Worm (Caenorhabditis elegans) whole organism, mixed stage, embryonic: ENCODE data around the gene srbc-42.

Experiments
- M03D4.4 ChIP-seq: sonication (generic microtip); optimal IDR thresholded peaks from 2 replicates; lab custom pipeline; 2017; ENCODE audit warnings: mild to moderate bottlenecking, missing genetic modification characterization, missing compliant biosample characterization
- bed-3 ChIP-seq: fragments of 200-800 bp; sonication (Bioruptor generic); optimal IDR thresholded peaks from 3 replicates; lab custom pipeline; 2018; ENCODE audit warnings: mild to moderate bottlenecking, missing genetic modification characterization, moderate library complexity, missing compliant biosample characterization
- blmp-1 ChIP-seq: fragments of 150-350 bp; optimal IDR thresholded peaks from 2 replicates; lab custom pipeline; 2014; ENCODE audit warnings: missing biosample characterization, missing genetic modification characterization
- ceh-39 ChIP-seq: fragments of 150-350 bp; optimal IDR thresholded peaks from 2 replicates; lab custom pipeline; 2014; ENCODE audit warnings: missing biosample characterization, missing genetic modification characterization
- ceh-43 ChIP-seq: fragments of 200-800 bp; sonication (Bioruptor generic); optimal IDR thresholded peaks from 2 replicates; lab custom pipeline; 2018; ENCODE audit warnings: mild to moderate bottlenecking, missing genetic modification characterization, moderate library complexity, missing compliant biosample characterization
- ceh-83 ChIP-seq: fragments of 200-800 bp; sonication (Bioruptor generic); optimal IDR thresholded peaks from 2 replicates; lab custom pipeline; 2018; ENCODE audit warnings: mild to moderate bottlenecking, missing genetic modification characterization, missing compliant biosample characterization
- ces-1 ChIP-seq: fragments of 150-350 bp; optimal IDR thresholded peaks from 2 replicates; lab custom pipeline; 2014; ENCODE audit warnings: missing biosample characterization, missing genetic modification reagents, missing genetic modification characterization
- cnd-1 ChIP-seq: fragments of 200-800 bp; sonication (Bioruptor generic); optimal IDR thresholded peaks from 2 replicates; lab custom pipeline; 2018; ENCODE audit warnings: mild to moderate bottlenecking, missing genetic modification characterization, missing compliant biosample characterization
- drap-1 ChIP-seq: fragments of 200-800 bp; sonication (Bioruptor generic); optimal IDR thresholded peaks from 3 replicates; lab custom pipeline; 2018; ENCODE audit warnings: mild to moderate bottlenecking, missing genetic modification characterization, missing compliant biosample characterization
- elt-1 ChIP-seq: sonication (generic microtip); optimal IDR thresholded peaks from 2 replicates; lab custom pipeline; 2017; ENCODE audit warnings: missing genetic modification characterization, mild to moderate bottlenecking, missing compliant biosample characterization, antibody characterized with exemption, moderate library complexity, borderline replicate concordance; ENCODE audit not compliant: insufficient read depth
- elt-3 ChIP-seq: fragments of 150-350 bp; optimal IDR thresholded peaks from 2 replicates; lab custom pipeline; 2014; ENCODE audit warnings: missing biosample characterization, missing genetic modification characterization
- flh-1 ChIP-seq: fragments of 200-800 bp; sonication (Bioruptor generic); optimal IDR thresholded peaks from 2 replicates; lab custom pipeline; 2018; ENCODE audit warnings: mild to moderate bottlenecking, missing genetic modification characterization, moderate library complexity, missing compliant biosample characterization
- ham-2 ChIP-seq: fragments of 200-800 bp; sonication (Bioruptor generic); optimal IDR thresholded peaks from 2 replicates; lab custom pipeline; 2018; ENCODE audit warnings: mild to moderate bottlenecking, missing genetic modification characterization, missing compliant biosample characterization
- hlh-1 ChIP-seq: fragments of 150-350 bp; optimal IDR thresholded peaks from 2 replicates; lab custom pipeline; 2014; ENCODE audit warnings: missing biosample characterization, missing genetic modification reagents, missing genetic modification characterization
- lin-13 ChIP-seq: fragments of 150-350 bp; optimal IDR thresholded peaks from 2 replicates; lab custom pipeline; 2014; ENCODE audit warnings: missing biosample characterization, missing genetic modification characterization
- lin-32 ChIP-seq: fragments of 200-800 bp; sonication (Bioruptor generic); optimal IDR thresholded peaks from 2 replicates; lab custom pipeline; 2018; ENCODE audit warnings: mild to moderate bottlenecking, missing genetic modification characterization, missing compliant biosample characterization
- mab-5 ChIP-seq: fragments of 150-350 bp; optimal IDR thresholded peaks from 2 replicates; lab custom pipeline; 2014; ENCODE audit warnings: missing biosample characterization, missing genetic modification characterization
- mep-1 ChIP-seq: fragments of 150-350 bp; optimal IDR thresholded peaks from 2 replicates; lab custom pipeline; 2017; ENCODE audit warnings: missing biosample characterization, missing genetic modification reagents, missing genetic modification characterization, inconsistent platforms
- mls-2 ChIP-seq: sonication (generic microtip); optimal IDR thresholded peaks from 2 replicates; lab custom pipeline; 2016; ENCODE audit warnings: mild to moderate bottlenecking, missing genetic modification characterization, moderate library complexity, missing compliant biosample characterization
- nhr-12 ChIP-seq: fragments of 150-350 bp; optimal IDR thresholded peaks from 2 replicates; lab custom pipeline; 2014; ENCODE audit warnings: missing biosample characterization, missing genetic modification characterization
- nhr-237 ChIP-seq: fragments of 150-350 bp; optimal IDR thresholded peaks from 2 replicates; lab custom pipeline; 2014; ENCODE audit warnings: missing biosample characterization, missing genetic modification characterization
- nhr-28 ChIP-seq: fragments of 150-350 bp; optimal IDR thresholded peaks from 2 replicates; lab custom pipeline; 2014; ENCODE audit warnings: missing biosample characterization, missing genetic modification characterization
- nhr-76 ChIP-seq: sonication (generic microtip); optimal IDR thresholded peaks from 2 replicates; lab custom pipeline; 2017; ENCODE audit warnings: missing biosample characterization, missing genetic modification characterization
- pha-4 ChIP-seq: fragments of 150-350 bp; optimal IDR thresholded peaks from 2 replicates; lab custom pipeline; 2018; ENCODE audit warnings: missing biosample characterization, missing genetic modification reagents, missing genetic modification characterization
- sem-2 ChIP-seq: fragments of 200-800 bp; sonication (Bioruptor generic); optimal IDR thresholded peaks from 2 replicates; lab custom pipeline; 2018; ENCODE audit warnings: mild to moderate bottlenecking, missing genetic modification characterization, missing compliant biosample characterization
- snpc-4 ChIP-seq: fragments of 150-350 bp; optimal IDR thresholded peaks from 2 replicates; lab custom pipeline; 2014; ENCODE audit warnings: missing biosample characterization, missing genetic modification characterization
- tbx-8 ChIP-seq: fragments of 200-800 bp; sonication (Bioruptor generic); optimal IDR thresholded peaks from 2 replicates; lab custom pipeline; 2018; ENCODE audit warnings: mild to moderate bottlenecking, missing genetic modification characterization, moderate library complexity, missing compliant biosample characterization
- unc-120 ChIP-seq: sonication (generic microtip); optimal IDR thresholded peaks from 2 replicates; lab custom pipeline; 2017; ENCODE audit warnings: missing genetic modification characterization, missing compliant biosample characterization; ENCODE audit not compliant: poor library complexity, severe bottlenecking
- unc-39 ChIP-seq: fragments of 150-350 bp; optimal IDR thresholded peaks from 2 replicates; lab custom pipeline; 2014; ENCODE audit warnings: missing biosample characterization, missing genetic modification characterization
- zip-8 ChIP-seq: fragments of 150-350 bp; optimal IDR thresholded peaks from 2 replicates; lab custom pipeline; 2014; ENCODE audit warnings: missing biosample characterization, missing genetic modification characterization
- ztf-11 ChIP-seq: fragments of 150-350 bp; optimal IDR thresholded peaks from 2 replicates; lab custom pipeline; 2014; ENCODE audit warnings: missing biosample characterization, missing genetic modification characterization

srbc-42 gene

ce11 chrV:2192117-2192516 lies 1.1 kb upstream of the srbc-42 start, which contains the start of gene nhr-13:
Gene nhr-13 (plus strand): TSS chrV:2192485.
- TF ChIP-seq mab-5 (tag; lab: Kevin White, UChicago) (no peak), pha-4 (tag; lab: Kevin White, UChicago) (no peak), nhr-12 (tag; lab: Kevin White, UChicago) (no peak), M03D4.4 (no peak), lin-13 (tag; lab: Kevin White, UChicago) (no peak), zip-8 (tag; lab: Kevin White, UChicago) (no peak), drap-1 (GFP tag; lab: Kevin White, UChicago) (no peak), ztf-11 (tag; lab: Kevin White, UChicago) (no peak), flh-1 (GFP tag; lab: Kevin White, UChicago) (no peak)

- no peak for TF ChIP-seq nhr-76
- no peak for TF ChIP-seq ces-1 (GFP tag; lab: Kevin White, UChicago)
- no peak for TF ChIP-seq ceh-43 (GFP tag; lab: Kevin White, UChicago)
- no peak for TF ChIP-seq sem-2 (GFP tag; lab: Kevin White, UChicago)
- TF ChIP-seq ham-2, result no peak
- TF ChIP-seq M03D4.4, result no peak
- no peak for TF ChIP-seq cnd-1 (tag; lab: Kevin White, UChicago)
- TF ChIP-seq elt-1 (tag; lab: Kevin White, UChicago), result no peak
- no peak for TF ChIP-seq elt-3 (tag; lab: Kevin White, UChicago)
- no peak for TF ChIP-seq tbx-8 (GFP tag; lab: Kevin White, UChicago)
- no peak for TF ChIP-seq flh-1 (GFP tag; lab: Kevin White, UChicago)
- TF ChIP-seq nhr-12 (tag; lab: Kevin White, UChicago), result no peak
- no peak for TF ChIP-seq ceh-39
- TF ChIP-seq lin-13 (tag; lab: Kevin White, UChicago), result no peak
- TF ChIP-seq, all 35 proteins: peak for 0
These were observed 639 bp downstream of the srbc-42 start for ce11 chrV:2190383-2190782.

ce11 chrV:2187864-2188345 lies 3.1 kb downstream of the srbc-42 start, which contains the start of gene Y5H2B.3:
Gene Y5H2B.3 (plus strand): TSS chrV:2188295.
- TF ChIP-seq unc-39 (tag; lab: Kevin White, UChicago), result no peak
- no peak for TF ChIP-seq blmp-1 (tag; lab: Kevin White, UChicago)
- no peak for TF ChIP-seq snpc-4 (tag; lab: Kevin White, UChicago)
- TF ChIP-seq drap-1 (GFP tag; lab: Kevin White, UChicago), result no peak
- no peak for TF ChIP-seq ceh-83 (GFP tag; lab: Kevin White, UChicago)
- no peak for TF ChIP-seq zip-8 (tag; lab: Kevin White, UChicago)

ce11 chrV:2185486-2185885 lies 5.5 kb downstream of the srbc-42 start:
- TF ChIP-seq zip-8 (tag; lab: Kevin White, UChicago) (no peak), drap-1 (GFP tag; lab: Kevin White, UChicago) (no peak), ces-1 (GFP tag; lab: Kevin White, UChicago) (no peak), nhr-237 (no peak), pha-4 (tag; lab: Kevin White, UChicago) (no peak), snpc-4 (tag; lab: Kevin White, UChicago) (no peak)

ce11 chrV:2183162-2183561 lies 7.9 kb downstream of the srbc-42 start, which contains the start of gene cyp-33C2:
Gene cyp-33C2 (plus strand): TSS chrV:2183488.
- TF ChIP-seq ham-2 (no peak), nhr-12 (tag; lab: Kevin White, UChicago) (no peak), tbx-8 (GFP tag; lab: Kevin White, UChicago) (no peak), flh-1 (GFP tag; lab: Kevin White, UChicago) (no peak), drap-1 (GFP tag; lab: Kevin White, UChicago) (no peak), cnd-1 (tag; lab: Kevin White, UChicago) (no peak), lin-13 (tag; lab: Kevin White, UChicago) (no peak), ceh-39 (no peak), nhr-28 (tag; lab: Kevin White, UChicago) (no peak), pha-4 (tag; lab: Kevin White, UChicago) (no peak), mep-1 (tag; lab: Kevin White, UChicago) (no peak), nhr-237 (no peak), hlh-1 (tag; lab: Kevin White, UChicago) (no peak), ceh-43 (GFP tag; lab: Kevin White, UChicago) (no peak), zip-8 (tag; lab: Kevin White, UChicago) (no peak), unc-120 (tag; lab: Kevin White, UChicago) (no peak), bed-3 (GFP tag; lab: Kevin White, UChicago) (no peak), mls-2 (tag; lab: Kevin White, UChicago) (no peak), unc-39 (tag; lab: Kevin White, UChicago) (no peak), lin-32 (GFP tag; lab: Kevin White, UChicago) (no peak)
- TF ChIP-seq, all 35 proteins: peak for 0
